Fruit fly (Drosophila melanogaster): ENCODE results near the gene Myo10A.

DNA sequence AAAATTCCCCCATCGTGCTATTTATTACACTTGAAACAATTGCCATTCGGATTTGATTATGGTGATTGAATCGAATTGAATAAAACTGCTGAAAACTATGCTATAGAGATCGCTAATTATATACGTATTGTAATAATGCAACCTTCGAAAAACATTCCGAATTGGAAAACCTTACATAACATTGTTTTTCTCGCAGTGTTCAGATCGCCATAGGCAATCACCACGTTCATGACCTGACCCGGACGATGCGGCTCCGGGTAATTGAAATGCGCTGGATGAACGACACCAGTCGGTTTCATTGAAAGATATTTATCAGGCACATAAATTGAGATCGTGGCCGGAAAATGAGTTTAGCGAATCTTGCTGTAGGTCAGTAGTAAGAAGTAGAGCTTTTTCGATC, 47.9 kb upstream of the Myo10A start:
- TF ChIP-seq CG8478 (optimal IDR thresholded peaks at IDR 0.05) = no peak
- TF ChIP-seq usp (GFP tag; optimal IDR thresholded peaks at IDR 0.05) = no peak
- no peak for TF ChIP-seq EcR (GFP tag; optimal IDR thresholded peaks at IDR 0.05)
- no peak for TF ChIP-seq pan (optimal IDR thresholded peaks at IDR 0.05)
- TF ChIP-seq Dll (optimal IDR thresholded peaks at IDR 0.05) = no peak
- no peak for TF ChIP-seq psq (optimal IDR thresholded peaks at IDR 0.05)
